Worm (Caenorhabditis elegans) whole organism, mixed stage, embryonic: ENCODE results near the gene F54C8.7.

ENCODE experiments used
- M03D4.4 ChIP-seq: sonication (generic microtip); optimal IDR thresholded peaks from 2 replicates; lab custom pipeline; 2017; ENCODE audit warnings: mild to moderate bottlenecking, missing genetic modification characterization, missing compliant biosample characterization
- bed-3 ChIP-seq: fragments of 200-800 bp; sonication (Bioruptor generic); optimal IDR thresholded peaks from 3 replicates; lab custom pipeline; 2018; ENCODE audit warnings: mild to moderate bottlenecking, missing genetic modification characterization, moderate library complexity, missing compliant biosample characterization
- blmp-1 ChIP-seq: fragments of 150-350 bp; optimal IDR thresholded peaks from 2 replicates; lab custom pipeline; 2014; ENCODE audit warnings: missing biosample characterization, missing genetic modification characterization
- ceh-39 ChIP-seq: fragments of 150-350 bp; optimal IDR thresholded peaks from 2 replicates; lab custom pipeline; 2014; ENCODE audit warnings: missing biosample characterization, missing genetic modification characterization
- ceh-43 ChIP-seq: fragments of 200-800 bp; sonication (Bioruptor generic); optimal IDR thresholded peaks from 2 replicates; lab custom pipeline; 2018; ENCODE audit warnings: mild to moderate bottlenecking, missing genetic modification characterization, moderate library complexity, missing compliant biosample characterization
- ceh-83 ChIP-seq: fragments of 200-800 bp; sonication (Bioruptor generic); optimal IDR thresholded peaks from 2 replicates; lab custom pipeline; 2018; ENCODE audit warnings: mild to moderate bottlenecking, missing genetic modification characterization, missing compliant biosample characterization
- ces-1 ChIP-seq: fragments of 150-350 bp; optimal IDR thresholded peaks from 2 replicates; lab custom pipeline; 2014; ENCODE audit warnings: missing biosample characterization, missing genetic modification reagents, missing genetic modification characterization
- cnd-1 ChIP-seq: fragments of 200-800 bp; sonication (Bioruptor generic); optimal IDR thresholded peaks from 2 replicates; lab custom pipeline; 2018; ENCODE audit warnings: mild to moderate bottlenecking, missing genetic modification characterization, missing compliant biosample characterization
- drap-1 ChIP-seq: fragments of 200-800 bp; sonication (Bioruptor generic); optimal IDR thresholded peaks from 3 replicates; lab custom pipeline; 2018; ENCODE audit warnings: mild to moderate bottlenecking, missing genetic modification characterization, missing compliant biosample characterization
- elt-3 ChIP-seq: fragments of 150-350 bp; optimal IDR thresholded peaks from 2 replicates; lab custom pipeline; 2014; ENCODE audit warnings: missing biosample characterization, missing genetic modification characterization
- flh-1 ChIP-seq: fragments of 200-800 bp; sonication (Bioruptor generic); optimal IDR thresholded peaks from 2 replicates; lab custom pipeline; 2018; ENCODE audit warnings: mild to moderate bottlenecking, missing genetic modification characterization, moderate library complexity, missing compliant biosample characterization
- ham-2 ChIP-seq: fragments of 200-800 bp; sonication (Bioruptor generic); optimal IDR thresholded peaks from 2 replicates; lab custom pipeline; 2018; ENCODE audit warnings: mild to moderate bottlenecking, missing genetic modification characterization, missing compliant biosample characterization
- hlh-1 ChIP-seq: fragments of 150-350 bp; optimal IDR thresholded peaks from 2 replicates; lab custom pipeline; 2014; ENCODE audit warnings: missing biosample characterization, missing genetic modification reagents, missing genetic modification characterization
- lsy-2 ChIP-seq: fragments of 150-350 bp; optimal IDR thresholded peaks from 2 replicates; lab custom pipeline; 2014; ENCODE audit warnings: missing biosample characterization, missing genetic modification characterization
- mab-5 ChIP-seq: fragments of 150-350 bp; optimal IDR thresholded peaks from 2 replicates; lab custom pipeline; 2014; ENCODE audit warnings: missing biosample characterization, missing genetic modification characterization
- mep-1 ChIP-seq: fragments of 150-350 bp; optimal IDR thresholded peaks from 2 replicates; lab custom pipeline; 2017; ENCODE audit warnings: missing biosample characterization, missing genetic modification reagents, missing genetic modification characterization, inconsistent platforms
- nhr-2 ChIP-seq: fragments of 150-350 bp; optimal IDR thresholded peaks from 2 replicates; lab custom pipeline; 2014; ENCODE audit warnings: missing biosample characterization, missing genetic modification characterization
- nhr-237 ChIP-seq: fragments of 150-350 bp; optimal IDR thresholded peaks from 2 replicates; lab custom pipeline; 2014; ENCODE audit warnings: missing biosample characterization, missing genetic modification characterization
- nhr-28 ChIP-seq: fragments of 150-350 bp; optimal IDR thresholded peaks from 2 replicates; lab custom pipeline; 2014; ENCODE audit warnings: missing biosample characterization, missing genetic modification characterization
- pha-4 ChIP-seq: fragments of 150-350 bp; optimal IDR thresholded peaks from 2 replicates; lab custom pipeline; 2018; ENCODE audit warnings: missing biosample characterization, missing genetic modification reagents, missing genetic modification characterization
- sem-2 ChIP-seq: fragments of 200-800 bp; sonication (Bioruptor generic); optimal IDR thresholded peaks from 2 replicates; lab custom pipeline; 2018; ENCODE audit warnings: mild to moderate bottlenecking, missing genetic modification characterization, missing compliant biosample characterization
- snpc-4 ChIP-seq: fragments of 150-350 bp; optimal IDR thresholded peaks from 2 replicates; lab custom pipeline; 2014; ENCODE audit warnings: missing biosample characterization, missing genetic modification characterization
- sptf-1 ChIP-seq: sonication (generic microtip); optimal IDR thresholded peaks from 2 replicates; lab custom pipeline; 2017; ENCODE audit warnings: mild to moderate bottlenecking, missing genetic modification characterization, moderate library complexity, missing compliant biosample characterization
- unc-62 ChIP-seq: fragments of 150-350 bp; optimal IDR thresholded peaks from 2 replicates; lab custom pipeline; 2014; ENCODE audit warnings: missing biosample characterization, missing genetic modification reagents, missing genetic modification characterization

Gene F54C8.7

DNA sequence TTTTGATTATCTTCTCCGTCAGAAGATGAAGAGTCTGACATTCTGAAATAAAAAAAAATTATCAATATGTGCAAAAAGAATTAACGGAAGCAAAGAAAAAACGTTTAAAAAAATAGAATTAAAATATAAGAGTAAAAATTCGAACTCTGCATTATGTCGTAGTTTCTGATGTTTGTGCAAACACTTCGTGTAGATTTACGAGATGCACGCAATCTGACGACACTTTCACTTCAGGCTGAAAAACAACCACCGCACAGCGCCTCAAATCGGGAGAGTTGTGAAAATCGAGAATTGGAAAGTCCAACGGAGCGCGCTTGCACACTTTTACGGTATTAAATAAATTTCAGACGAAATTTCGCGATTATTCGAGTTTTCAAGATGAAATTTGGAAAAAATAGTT is 47.3 kb downstream of the F54C8.7 start, which contains the start of gene T26G10.1:
T26G10.1 (minus strand) TSS at position 42 of the 400 bp plus-strand sequence.
- no peak for TF ChIP-seq ham-2
- TF ChIP-seq lsy-2 (tag; lab: Kevin White, UChicago) = peak; percentile 64
- TF ChIP-seq unc-62 (GFP tag; lab: Kevin White, UChicago) = no peak
- peak; percentile 43 for TF ChIP-seq blmp-1 (tag; lab: Kevin White, UChicago)
- TF ChIP-seq bed-3 = no peak
- TF ChIP-seq elt-3 (tag; lab: Kevin White, UChicago) = no peak
- TF ChIP-seq mep-1 (tag; lab: Kevin White, UChicago) = peak; percentile 49
- TF ChIP-seq sptf-1 = no peak
- TF ChIP-seq flh-1 (GFP tag; lab: Kevin White, UChicago) = no peak
- no peak for TF ChIP-seq ceh-43 (GFP tag; lab: Kevin White, UChicago)
- TF ChIP-seq nhr-28 (tag; lab: Kevin White, UChicago) = no peak
- TF ChIP-seq nhr-2 (tag; lab: Kevin White, UChicago) = no peak
- TF ChIP-seq nhr-237 (tag; lab: Kevin White, UChicago) = peak; percentile 30
- TF ChIP-seq pha-4 (tag; lab: Kevin White, UChicago) = peak; percentile 35
- TF ChIP-seq M03D4.4 = no peak
- TF ChIP-seq ces-1 (GFP tag; lab: Kevin White, UChicago) = peak; percentile 66
- TF ChIP-seq cnd-1 = no peak
- no peak for TF ChIP-seq hlh-1 (tag; lab: Kevin White, UChicago)
- TF ChIP-seq ceh-39 = no peak
- TF ChIP-seq snpc-4 (tag; lab: Kevin White, UChicago) = no peak
- TF ChIP-seq sem-2 = no peak
- no peak for TF ChIP-seq ceh-83 (GFP tag; lab: Kevin White, UChicago)
- TF ChIP-seq mab-5 = no peak
- no peak for TF ChIP-seq drap-1 (GFP tag; lab: Kevin White, UChicago)
